Fruit fly (Drosophila melanogaster) Kc167 (cell line): ENCODE results near the gene unk.

Source experiments
- Myc ChIP-seq: fragments of >200 bp; optimal IDR thresholded peaks from 2 replicates; lab custom pipeline; 2017; ENCODE audit warnings: missing external identifiers
- ttk ChIP-seq: sonication (Bioruptor generic); optimal IDR thresholded peaks from 2 replicates; lab custom pipeline; 2017; ENCODE audit warnings: missing external identifiers

dm6 chr3R:23164630-23165029 lies 7.0 kb upstream of the unk start:
- TF ChIP-seq Myc (lab: Kevin White, UChicago) (no peak), ttk (lab: Kevin White, UChicago) (no peak)
